Worm (Caenorhabditis elegans) whole organism, mixed stage, embryonic: ENCODE results near the gene C46C2.6.

ENCODE experiments used
- M03D4.4 ChIP-seq: sonication (generic microtip); optimal IDR thresholded peaks from 2 replicates; lab custom pipeline; 2017; ENCODE audit warnings: mild to moderate bottlenecking, missing genetic modification characterization, missing compliant biosample characterization
- blmp-1 ChIP-seq: fragments of 150-350 bp; optimal IDR thresholded peaks from 2 replicates; lab custom pipeline; 2014; ENCODE audit warnings: missing biosample characterization, missing genetic modification characterization
- ceh-39 ChIP-seq: fragments of 150-350 bp; optimal IDR thresholded peaks from 2 replicates; lab custom pipeline; 2014; ENCODE audit warnings: missing biosample characterization, missing genetic modification characterization
- ceh-43 ChIP-seq: fragments of 200-800 bp; sonication (Bioruptor generic); optimal IDR thresholded peaks from 2 replicates; lab custom pipeline; 2018; ENCODE audit warnings: mild to moderate bottlenecking, missing genetic modification characterization, moderate library complexity, missing compliant biosample characterization
- ceh-83 ChIP-seq: fragments of 200-800 bp; sonication (Bioruptor generic); optimal IDR thresholded peaks from 2 replicates; lab custom pipeline; 2018; ENCODE audit warnings: mild to moderate bottlenecking, missing genetic modification characterization, missing compliant biosample characterization
- ces-1 ChIP-seq: fragments of 150-350 bp; optimal IDR thresholded peaks from 2 replicates; lab custom pipeline; 2014; ENCODE audit warnings: missing biosample characterization, missing genetic modification reagents, missing genetic modification characterization
- elt-3 ChIP-seq: fragments of 150-350 bp; optimal IDR thresholded peaks from 2 replicates; lab custom pipeline; 2014; ENCODE audit warnings: missing biosample characterization, missing genetic modification characterization
- flh-1 ChIP-seq: fragments of 200-800 bp; sonication (Bioruptor generic); optimal IDR thresholded peaks from 2 replicates; lab custom pipeline; 2018; ENCODE audit warnings: mild to moderate bottlenecking, missing genetic modification characterization, moderate library complexity, missing compliant biosample characterization
- ham-2 ChIP-seq: fragments of 200-800 bp; sonication (Bioruptor generic); optimal IDR thresholded peaks from 2 replicates; lab custom pipeline; 2018; ENCODE audit warnings: mild to moderate bottlenecking, missing genetic modification characterization, missing compliant biosample characterization
- hlh-1 ChIP-seq: fragments of 150-350 bp; optimal IDR thresholded peaks from 2 replicates; lab custom pipeline; 2014; ENCODE audit warnings: missing biosample characterization, missing genetic modification reagents, missing genetic modification characterization
- lin-32 ChIP-seq: fragments of 200-800 bp; sonication (Bioruptor generic); optimal IDR thresholded peaks from 2 replicates; lab custom pipeline; 2018; ENCODE audit warnings: mild to moderate bottlenecking, missing genetic modification characterization, missing compliant biosample characterization
- lsy-2 ChIP-seq: fragments of 150-350 bp; optimal IDR thresholded peaks from 2 replicates; lab custom pipeline; 2014; ENCODE audit warnings: missing biosample characterization, missing genetic modification characterization
- mab-5 ChIP-seq: fragments of 150-350 bp; optimal IDR thresholded peaks from 2 replicates; lab custom pipeline; 2014; ENCODE audit warnings: missing biosample characterization, missing genetic modification characterization
- mep-1 ChIP-seq: fragments of 150-350 bp; optimal IDR thresholded peaks from 2 replicates; lab custom pipeline; 2017; ENCODE audit warnings: missing biosample characterization, missing genetic modification reagents, missing genetic modification characterization, inconsistent platforms
- mls-2 ChIP-seq: sonication (generic microtip); optimal IDR thresholded peaks from 2 replicates; lab custom pipeline; 2016; ENCODE audit warnings: mild to moderate bottlenecking, missing genetic modification characterization, moderate library complexity, missing compliant biosample characterization
- nhr-12 ChIP-seq: fragments of 150-350 bp; optimal IDR thresholded peaks from 2 replicates; lab custom pipeline; 2014; ENCODE audit warnings: missing biosample characterization, missing genetic modification characterization
- nhr-2 ChIP-seq: fragments of 150-350 bp; optimal IDR thresholded peaks from 2 replicates; lab custom pipeline; 2014; ENCODE audit warnings: missing biosample characterization, missing genetic modification characterization
- nhr-237 ChIP-seq: fragments of 150-350 bp; optimal IDR thresholded peaks from 2 replicates; lab custom pipeline; 2014; ENCODE audit warnings: missing biosample characterization, missing genetic modification characterization
- nhr-28 ChIP-seq: fragments of 150-350 bp; optimal IDR thresholded peaks from 2 replicates; lab custom pipeline; 2014; ENCODE audit warnings: missing biosample characterization, missing genetic modification characterization
- nhr-76 ChIP-seq: sonication (generic microtip); optimal IDR thresholded peaks from 2 replicates; lab custom pipeline; 2017; ENCODE audit warnings: missing biosample characterization, missing genetic modification characterization
- pha-4 ChIP-seq: fragments of 150-350 bp; optimal IDR thresholded peaks from 2 replicates; lab custom pipeline; 2018; ENCODE audit warnings: missing biosample characterization, missing genetic modification reagents, missing genetic modification characterization
- sem-2 ChIP-seq: fragments of 200-800 bp; sonication (Bioruptor generic); optimal IDR thresholded peaks from 2 replicates; lab custom pipeline; 2018; ENCODE audit warnings: mild to moderate bottlenecking, missing genetic modification characterization, missing compliant biosample characterization
- sptf-1 ChIP-seq: sonication (generic microtip); optimal IDR thresholded peaks from 2 replicates; lab custom pipeline; 2017; ENCODE audit warnings: mild to moderate bottlenecking, missing genetic modification characterization, moderate library complexity, missing compliant biosample characterization
- tbx-8 ChIP-seq: fragments of 200-800 bp; sonication (Bioruptor generic); optimal IDR thresholded peaks from 2 replicates; lab custom pipeline; 2018; ENCODE audit warnings: mild to moderate bottlenecking, missing genetic modification characterization, moderate library complexity, missing compliant biosample characterization
- unc-120 ChIP-seq: sonication (generic microtip); optimal IDR thresholded peaks from 2 replicates; lab custom pipeline; 2017; ENCODE audit warnings: missing genetic modification characterization, missing compliant biosample characterization; ENCODE audit not compliant: poor library complexity, severe bottlenecking
- unc-39 ChIP-seq: fragments of 150-350 bp; optimal IDR thresholded peaks from 2 replicates; lab custom pipeline; 2014; ENCODE audit warnings: missing biosample characterization, missing genetic modification characterization
- unc-62 ChIP-seq: fragments of 150-350 bp; optimal IDR thresholded peaks from 2 replicates; lab custom pipeline; 2014; ENCODE audit warnings: missing biosample characterization, missing genetic modification reagents, missing genetic modification characterization
- zip-8 ChIP-seq: fragments of 150-350 bp; optimal IDR thresholded peaks from 2 replicates; lab custom pipeline; 2014; ENCODE audit warnings: missing biosample characterization, missing genetic modification characterization
- ztf-11 ChIP-seq: fragments of 150-350 bp; optimal IDR thresholded peaks from 2 replicates; lab custom pipeline; 2014; ENCODE audit warnings: missing biosample characterization, missing genetic modification characterization

Gene C46C2.6

DNA sequence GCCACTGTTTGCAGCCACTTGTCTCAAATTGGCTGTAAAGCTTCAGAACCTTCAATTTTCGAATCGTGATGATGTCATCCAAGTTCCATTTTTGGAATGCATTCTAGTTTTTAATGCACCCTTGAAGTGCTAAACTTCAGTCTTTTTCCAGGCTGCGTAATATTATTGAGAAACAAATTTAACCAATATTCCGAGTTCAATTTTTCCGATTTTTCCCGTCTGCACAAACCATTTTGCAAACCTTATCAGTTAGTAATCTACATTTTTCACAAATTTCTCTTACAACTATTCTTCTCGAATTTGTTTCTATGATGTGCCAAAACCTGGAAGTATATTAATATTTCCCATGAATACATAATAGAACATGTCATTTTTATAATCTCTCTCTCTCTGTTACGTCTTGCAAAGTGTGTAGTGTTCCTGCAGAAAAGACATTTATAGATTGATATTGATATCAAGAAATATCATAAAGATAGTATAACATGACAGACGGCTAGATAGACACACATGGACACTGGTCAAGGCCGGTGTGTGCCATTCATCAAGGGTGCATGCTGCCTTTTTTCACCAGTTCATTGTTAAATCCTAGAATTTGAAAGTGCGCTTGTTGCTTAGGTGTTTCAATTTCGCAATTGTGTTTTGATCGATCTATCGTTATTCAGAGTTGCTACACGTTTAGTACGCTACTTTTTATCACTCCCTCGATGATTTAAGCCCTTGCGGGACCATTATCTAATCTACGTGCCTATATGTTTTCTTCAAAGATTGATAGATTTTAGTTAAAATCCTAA is 12.9 kb upstream of the C46C2.6 start:
- no peak for TF ChIP-seq nhr-237 (tag; lab: Kevin White, UChicago)
- TF ChIP-seq unc-62 (GFP tag; lab: Kevin White, UChicago) = no peak
- TF ChIP-seq flh-1 (GFP tag; lab: Kevin White, UChicago) = no peak
- no peak for TF ChIP-seq nhr-28 (tag; lab: Kevin White, UChicago)
- no peak for TF ChIP-seq ceh-39 (tag; lab: Kevin White, UChicago)
- no peak for TF ChIP-seq lin-32 (GFP tag; lab: Kevin White, UChicago)
- no peak for TF ChIP-seq nhr-2 (tag; lab: Kevin White, UChicago)
- no peak for TF ChIP-seq lsy-2 (tag; lab: Kevin White, UChicago)
- no peak for TF ChIP-seq ham-2 (GFP tag; lab: Kevin White, UChicago)
- TF ChIP-seq, all 35 proteins: peak for 0

DNA sequence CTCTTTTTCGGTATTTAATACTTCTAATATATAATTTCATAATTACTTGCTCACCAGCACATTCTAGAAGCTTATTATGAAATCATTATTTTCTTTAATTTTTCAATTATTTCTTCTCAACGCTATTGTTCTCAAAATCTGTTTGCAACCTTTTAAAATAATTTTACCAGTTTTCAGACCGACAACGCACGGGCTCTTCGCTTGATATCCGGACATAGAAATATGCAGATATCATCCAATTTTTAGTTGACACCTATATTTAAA is 12.3 kb upstream of the C46C2.6 start, which contains the start of gene wnk-1:
Gene wnk-1, plus strand, starts transcription at position 165 of the 264 bp plus-strand sequence.
- no peak for TF ChIP-seq pha-4 (tag; lab: Kevin White, UChicago)
- no peak for TF ChIP-seq flh-1 (GFP tag; lab: Kevin White, UChicago)
- TF ChIP-seq sem-2 (GFP tag; lab: Kevin White, UChicago) = no peak
- TF ChIP-seq nhr-237 (tag; lab: Kevin White, UChicago) = no peak
- no peak for TF ChIP-seq mep-1 (tag; lab: Kevin White, UChicago)
- TF ChIP-seq hlh-1 (tag; lab: Kevin White, UChicago) = no peak
- no peak for TF ChIP-seq nhr-28 (tag; lab: Kevin White, UChicago)
- TF ChIP-seq elt-3 (tag; lab: Kevin White, UChicago) = no peak
- TF ChIP-seq ceh-43 (GFP tag; lab: Kevin White, UChicago) = no peak
- TF ChIP-seq unc-39 (tag; lab: Kevin White, UChicago) = no peak
- TF ChIP-seq, all 35 proteins: peak for 0

DNA sequence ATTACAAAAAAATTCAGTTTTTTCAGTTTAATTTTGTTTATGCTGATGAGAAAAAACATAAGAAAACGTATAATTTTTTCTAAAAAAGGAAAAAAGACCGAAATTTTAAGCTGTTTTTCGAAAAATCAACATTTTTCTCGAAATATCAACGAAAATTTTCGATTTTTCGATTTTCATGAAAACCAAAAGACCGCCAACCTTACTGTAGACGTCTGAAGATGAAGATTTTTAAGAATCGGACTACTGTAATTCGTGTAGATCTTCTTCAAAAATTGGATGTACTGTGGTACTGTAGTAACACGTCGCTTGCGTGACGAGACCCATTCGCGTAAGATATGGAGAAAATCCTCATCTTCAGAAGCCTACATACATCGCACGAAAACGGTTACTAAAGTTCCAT is 1.4 kb upstream of the C46C2.6 start:
- TF ChIP-seq hlh-1 (tag; lab: Kevin White, UChicago) (no peak), nhr-76 (tag; lab: Kevin White, UChicago) (no peak), nhr-28 (tag; lab: Kevin White, UChicago) (no peak), ham-2 (GFP tag; lab: Kevin White, UChicago) (no peak), ceh-83 (GFP tag; lab: Kevin White, UChicago) (no peak), lsy-2 (tag; lab: Kevin White, UChicago) (no peak), nhr-237 (tag; lab: Kevin White, UChicago) (no peak), blmp-1 (tag; lab: Kevin White, UChicago) (no peak), tbx-8 (GFP tag; lab: Kevin White, UChicago) (no peak), sem-2 (GFP tag; lab: Kevin White, UChicago) (no peak), unc-62 (GFP tag; lab: Kevin White, UChicago) (no peak), ztf-11 (no peak), unc-39 (tag; lab: Kevin White, UChicago) (no peak), mep-1 (tag; lab: Kevin White, UChicago) (no peak), pha-4 (tag; lab: Kevin White, UChicago) (no peak)

DNA sequence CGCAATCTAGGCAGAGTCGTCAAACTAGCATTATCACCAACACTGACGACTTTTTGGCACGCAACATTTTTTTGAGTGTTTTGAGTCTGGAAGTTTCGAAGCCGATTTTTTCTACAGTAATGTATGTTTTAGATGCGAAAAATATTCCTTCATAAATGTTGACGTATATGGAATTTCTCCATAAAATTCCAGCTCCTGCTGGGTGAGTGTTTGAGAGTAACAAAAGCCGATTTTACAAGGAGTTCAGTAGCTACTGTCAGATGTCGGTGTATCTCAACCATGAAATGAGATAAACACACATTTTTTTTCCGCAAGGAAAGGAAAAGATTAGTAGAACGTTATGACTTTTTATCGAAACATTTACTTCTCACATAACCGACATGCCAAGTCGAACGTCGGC is 2.6 kb downstream of the C46C2.6 start:
- TF ChIP-seq ces-1 (no peak), sptf-1 (tag; lab: Kevin White, UChicago) (no peak)

ce11 chrIV:9215824-9216223 is 3.6 kb downstream of the C46C2.6 start:
- TF ChIP-seq elt-3 (tag; lab: Kevin White, UChicago) = no peak
- TF ChIP-seq ztf-11 = no peak
- no peak for TF ChIP-seq mab-5 (tag; lab: Kevin White, UChicago)
- TF ChIP-seq flh-1 (GFP tag; lab: Kevin White, UChicago) = no peak
- no peak for TF ChIP-seq unc-120 (tag; lab: Kevin White, UChicago)
- no peak for TF ChIP-seq ceh-39 (tag; lab: Kevin White, UChicago)
- no peak for TF ChIP-seq nhr-237 (tag; lab: Kevin White, UChicago)
- TF ChIP-seq tbx-8 (GFP tag; lab: Kevin White, UChicago) = no peak
- TF ChIP-seq sptf-1 (tag; lab: Kevin White, UChicago) = no peak
- no peak for TF ChIP-seq nhr-12 (tag; lab: Kevin White, UChicago)
- no peak for TF ChIP-seq mep-1 (tag; lab: Kevin White, UChicago)
- TF ChIP-seq zip-8 (tag; lab: Kevin White, UChicago) = no peak
- no peak for TF ChIP-seq lin-32 (GFP tag; lab: Kevin White, UChicago)
- TF ChIP-seq sem-2 (GFP tag; lab: Kevin White, UChicago) = no peak
- no peak for TF ChIP-seq mls-2 (tag; lab: Kevin White, UChicago)
- no peak for TF ChIP-seq M03D4.4
